Worm (Caenorhabditis elegans) whole organism, L2 larva: ENCODE results near the gene evl-20.

Experiments used
- R02D3.7 ChIP-seq: fragments of 150-350 bp; optimal IDR thresholded peaks from 2 replicates; lab custom pipeline; 2014; ENCODE audit warnings: missing biosample characterization, missing genetic modification characterization
- crh-2 ChIP-seq: sonication (generic microtip); optimal IDR thresholded peaks from 2 replicates; lab custom pipeline; 2017; ENCODE audit warnings: missing biosample characterization, missing genetic modification characterization
- dmd-4 ChIP-seq: sonication (generic microtip); optimal IDR thresholded peaks from 2 replicates; lab custom pipeline; 2017; ENCODE audit warnings: missing biosample characterization, missing genetic modification characterization
- lin-13 ChIP-seq: fragments of 150-350 bp; optimal IDR thresholded peaks from 2 replicates; lab custom pipeline; 2014; ENCODE audit warnings: missing biosample characterization, missing genetic modification reagents, missing genetic modification characterization
- unc-39 ChIP-seq: fragments of 150-350 bp; optimal IDR thresholded peaks from 2 replicates; lab custom pipeline; 2014; ENCODE audit warnings: missing biosample characterization, missing genetic modification characterization
- zag-1 ChIP-seq: fragments of 150-350 bp; optimal IDR thresholded peaks from 2 replicates; lab custom pipeline; 2014; ENCODE audit warnings: missing biosample characterization, missing genetic modification characterization

- TF ChIP-seq dmd-4 (tag; lab: Kevin White, UChicago), result no peak
- no peak for TF ChIP-seq R02D3.7
- TF ChIP-seq lin-13 (GFP tag; lab: Kevin White, UChicago), result no peak
- no peak for TF ChIP-seq zag-1 (tag; lab: Kevin White, UChicago)
- no peak for TF ChIP-seq unc-39 (tag; lab: Kevin White, UChicago)
- TF ChIP-seq crh-2 (tag; lab: Kevin White, UChicago), result no peak
Observed at ce11 chrII:8396041-8396440, 48.1 kb upstream of the evl-20 start, which contains the start of gene F49E12.7.
